Worm (Caenorhabditis elegans) whole organism, young adult: ENCODE results near the gene clh-4.

Experiments
- B0261.1 ChIP-seq: sonication (generic microtip); optimal IDR thresholded peaks from 2 replicates; lab custom pipeline; 2016; ENCODE audit warnings: mild to moderate bottlenecking, missing genetic modification characterization, moderate library complexity, missing compliant biosample characterization
- B0336.3 ChIP-seq: fragments of 200-800 bp; sonication (Bioruptor generic); IDR thresholded peaks from 2 replicates; pipeline ENCODE4 v1.3.6; 2022; ENCODE audit warnings: missing genetic modification characterization, missing compliant biosample characterization
- F33H1.4 ChIP-seq: fragments of 200-800 bp; sonication (Bioruptor generic); IDR thresholded peaks from 2 replicates; pipeline ENCODE4 v1.3.6; 2022; ENCODE audit warnings: missing genetic modification reagents, missing genetic modification characterization, missing compliant biosample characterization
- F39B2.1 ChIP-seq: fragments of 200-800 bp; sonication (Bioruptor generic); IDR thresholded peaks from 2 replicates; pipeline ENCODE4 v1.3.6; 2022; ENCODE audit warnings: missing genetic modification reagents, missing genetic modification characterization, missing compliant biosample characterization
- F49E8.2 ChIP-seq: sonication (generic microtip); optimal IDR thresholded peaks from 3 replicates; lab custom pipeline; 2017; ENCODE audit warnings: missing genetic modification characterization, mild to moderate bottlenecking, missing compliant biosample characterization, antibody characterized with exemption, moderate library complexity; ENCODE audit not compliant: insufficient read depth
- F55B11.4 ChIP-seq: sonication (generic microtip); optimal IDR thresholded peaks from 2 replicates; lab custom pipeline; 2016; ENCODE audit warnings: missing compliant biosample characterization, missing genetic modification characterization, borderline replicate concordance; ENCODE audit not compliant: insufficient read depth
- F57A8.1 ChIP-seq: fragments of 200-800 bp; sonication (Bioruptor generic); optimal IDR thresholded peaks from 2 replicates; lab custom pipeline; 2018; ENCODE audit warnings: mild to moderate bottlenecking, missing genetic modification characterization, moderate library complexity, missing compliant biosample characterization
- K12H6.12 ChIP-seq: fragments of 200-800 bp; sonication (Bioruptor generic); optimal IDR thresholded peaks from 2 replicates; lab custom pipeline; 2018; ENCODE audit warnings: mild to moderate bottlenecking, missing genetic modification characterization, missing compliant biosample characterization
- T26A5.8 ChIP-seq: sonication (generic microtip); optimal IDR thresholded peaks from 2 replicates; lab custom pipeline; 2016; ENCODE audit warnings: missing genetic modification characterization, missing compliant biosample characterization
- Y53F4B.3 ChIP-seq: fragments of 200-800 bp; sonication (Bioruptor generic); IDR thresholded peaks from 2 replicates; pipeline ENCODE4 v1.3.6; 2022; ENCODE audit warnings: missing genetic modification reagents, missing genetic modification characterization, missing compliant biosample characterization
- Y53G8AR.9 ChIP-seq: fragments of 200-800 bp; sonication (Bioruptor generic); conservative IDR thresholded peaks from 2 replicates; pipeline ENCODE4 v1.3.6; 2022; ENCODE audit warnings: missing genetic modification reagents, missing genetic modification characterization, missing compliant biosample characterization
- Y79H2A.3 ChIP-seq: fragments of 200-800 bp; sonication (Bioruptor generic); conservative IDR thresholded peaks from 2 replicates; pipeline ENCODE4 v1.3.6; 2022; ENCODE audit warnings: missing genetic modification reagents, missing genetic modification characterization, missing compliant biosample characterization
- ama-1 ChIP-seq, 3 experiments: fragments of 150-350 bp in 1 of 3; sonication (generic microtip) in 2 of 3; optimal IDR thresholded peaks; 2 replicates each; lab custom pipeline; 2014 to 2018; ENCODE audit warnings: missing biosample characterization in 2 of 3, missing genetic modification characterization in 2 of 3, missing genetic modification reagents in 2 of 3
- aptf-2 ChIP-seq: fragments of 200-800 bp; sonication (Bioruptor generic); conservative IDR thresholded peaks from 2 replicates; pipeline ENCODE4 v1.3.6; 2022; ENCODE audit warnings: missing genetic modification reagents, missing genetic modification characterization, missing compliant biosample characterization
- atf-7 ChIP-seq: sonication (generic microtip); optimal IDR thresholded peaks from 2 replicates; lab custom pipeline; 2017; ENCODE audit warnings: mild to moderate bottlenecking, missing genetic modification characterization, missing compliant biosample characterization
- athp-1 ChIP-seq: sonication (generic microtip); optimal IDR thresholded peaks from 2 replicates; lab custom pipeline; 2017; ENCODE audit warnings: mild to moderate bottlenecking, missing genetic modification characterization, missing compliant biosample characterization
- attf-5 ChIP-seq: fragments of 200-800 bp; sonication (Bioruptor generic); optimal IDR thresholded peaks from 2 replicates; lab custom pipeline; 2018; ENCODE audit warnings: mild to moderate bottlenecking, missing genetic modification characterization, missing compliant biosample characterization
- cebp-1 ChIP-seq, 2 experiments: fragments of 200-800 bp in 1 of 2; sonication (Bioruptor generic) in 1 of 2; sonication (generic microtip) in 1 of 2; IDR thresholded peaks in 1 of 2; optimal IDR thresholded peaks in 1 of 2; 2 replicates each; pipeline versions ENCODE4 v1.3.6 to Lab custom; 2017 to 2022; ENCODE audit warnings: missing compliant biosample characterization in 2 of 2, missing genetic modification characterization in 2 of 2, mild to moderate bottlenecking in 1 of 2, missing genetic modification reagents in 1 of 2, moderate library complexity in 1 of 2
- ceh-100 ChIP-seq: fragments of 200-800 bp; sonication (Bioruptor generic); IDR thresholded peaks from 2 replicates; pipeline ENCODE4 v1.3.6; 2022; ENCODE audit warnings: missing genetic modification reagents, missing genetic modification characterization, missing compliant biosample characterization
- ceh-27 ChIP-seq: fragments of 200-800 bp; sonication (Bioruptor generic); optimal IDR thresholded peaks from 2 replicates; lab custom pipeline; 2018; ENCODE audit warnings: mild to moderate bottlenecking, missing genetic modification characterization, moderate library complexity, missing compliant biosample characterization
- ceh-40 ChIP-seq: fragments of 200-800 bp; sonication (Bioruptor generic); IDR thresholded peaks from 2 replicates; pipeline ENCODE4 v1.3.6; 2022; ENCODE audit warnings: missing genetic modification characterization, missing compliant biosample characterization
- ceh-79 ChIP-seq: sonication (generic microtip); optimal IDR thresholded peaks from 2 replicates; lab custom pipeline; 2017; ENCODE audit warnings: mild to moderate bottlenecking, missing genetic modification characterization, missing compliant biosample characterization
- dpff-1 ChIP-seq: sonication (generic microtip); optimal IDR thresholded peaks from 2 replicates; lab custom pipeline; 2017; ENCODE audit warnings: mild to moderate bottlenecking, missing genetic modification characterization, missing compliant biosample characterization
- egl-18 ChIP-seq: fragments of 200-800 bp; sonication (Bioruptor generic); IDR thresholded peaks from 2 replicates; pipeline ENCODE4 v1.3.6; 2022; ENCODE audit warnings: missing genetic modification reagents, missing genetic modification characterization, missing compliant biosample characterization
- ekl-4 ChIP-seq: fragments of 200-800 bp; sonication (Bioruptor generic); IDR thresholded peaks from 2 replicates; pipeline ENCODE4 v1.3.6; 2022; ENCODE audit warnings: missing genetic modification reagents, missing genetic modification characterization, missing compliant biosample characterization
- gei-17 ChIP-seq: fragments of 200-800 bp; sonication (Bioruptor generic); optimal IDR thresholded peaks from 2 replicates; lab custom pipeline; 2018; ENCODE audit warnings: mild to moderate bottlenecking, missing genetic modification characterization, missing compliant biosample characterization
- hrde-1 ChIP-seq: sonication (generic microtip); optimal IDR thresholded peaks from 2 replicates; lab custom pipeline; 2016; ENCODE audit warnings: missing genetic modification characterization, mild to moderate bottlenecking, missing compliant biosample characterization, moderate library complexity, missing genotype, missing genetic modification reagents, borderline replicate concordance
- let-526 ChIP-seq: fragments of 200-800 bp; sonication (Bioruptor generic); IDR thresholded peaks from 2 replicates; pipeline ENCODE4 v1.3.6; 2022; ENCODE audit warnings: missing genetic modification reagents, missing genetic modification characterization, missing compliant biosample characterization
- lin-35 ChIP-seq, 3 experiments: fragments of 150-350 bp in 2 of 3; sonication (generic microtip) in 1 of 3; optimal IDR thresholded peaks; 2 replicates each; lab custom pipeline; 2014 to 2018; ENCODE audit warnings: missing biosample characterization in 3 of 3, missing genetic modification characterization in 3 of 3, missing genetic modification reagents in 3 of 3
- mcd-1 ChIP-seq: fragments of 200-800 bp; sonication (Bioruptor generic); IDR thresholded peaks from 2 replicates; pipeline ENCODE4 v1.3.6; 2022; ENCODE audit warnings: missing genetic modification reagents, missing genetic modification characterization, missing compliant biosample characterization
- nfya-2 ChIP-seq: fragments of 200-800 bp; sonication (Bioruptor generic); IDR thresholded peaks from 2 replicates; pipeline ENCODE4 v1.3.6; 2022; ENCODE audit warnings: missing genetic modification reagents, missing genetic modification characterization, missing compliant biosample characterization
- nfyb-1 ChIP-seq: fragments of 200-800 bp; sonication (Bioruptor generic); IDR thresholded peaks from 2 replicates; pipeline ENCODE4 v1.3.6; 2022; ENCODE audit warnings: missing genetic modification reagents, missing genetic modification characterization, missing compliant biosample characterization
- nhr-120 ChIP-seq: fragments of 200-800 bp; sonication (Bioruptor generic); IDR thresholded peaks from 2 replicates; pipeline ENCODE4 v1.3.6; 2022; ENCODE audit warnings: missing genetic modification characterization, missing compliant biosample characterization
- nhr-27 ChIP-seq: fragments of 200-800 bp; sonication (Bioruptor generic); optimal IDR thresholded peaks from 2 replicates; lab custom pipeline; 2018; ENCODE audit warnings: mild to moderate bottlenecking, missing genetic modification characterization, moderate library complexity, missing compliant biosample characterization
- nhr-90 ChIP-seq: sonication (generic microtip); optimal IDR thresholded peaks from 2 replicates; lab custom pipeline; 2016; ENCODE audit warnings: missing genotype, mild to moderate bottlenecking, missing genetic modification characterization, missing compliant biosample characterization
- rec-8 ChIP-seq, 2 experiments: sonication (generic microtip); optimal IDR thresholded peaks; 2 replicates each; lab custom pipeline; 2016; ENCODE audit warnings: mild to moderate bottlenecking in 2 of 2, missing genetic modification characterization in 2 of 2, missing genetic modification reagents in 2 of 2, missing genotype in 2 of 2, missing biosample characterization in 1 of 2, missing compliant biosample characterization in 1 of 2, moderate library complexity in 1 of 2
- sdz-38 ChIP-seq: sonication (generic microtip); optimal IDR thresholded peaks from 2 replicates; lab custom pipeline; 2016; ENCODE audit warnings: missing genotype, missing genetic modification characterization, missing compliant biosample characterization
- sea-2 ChIP-seq: fragments of 200-800 bp; sonication (Bioruptor generic); IDR thresholded peaks from 2 replicates; pipeline ENCODE4 v1.3.6; 2022; ENCODE audit warnings: missing genetic modification characterization, missing compliant biosample characterization
- somi-1 ChIP-seq: fragments of 200-800 bp; sonication (Bioruptor generic); optimal IDR thresholded peaks from 2 replicates; lab custom pipeline; 2018; ENCODE audit warnings: mild to moderate bottlenecking, missing genetic modification characterization, missing compliant biosample characterization
- tlf-1 ChIP-seq: fragments of 200-800 bp; sonication (Bioruptor generic); optimal IDR thresholded peaks from 2 replicates; lab custom pipeline; 2018; ENCODE audit warnings: mild to moderate bottlenecking, missing genetic modification characterization, missing compliant biosample characterization
- unc-62 ChIP-seq: fragments of 150-350 bp; optimal IDR thresholded peaks from 2 replicates; lab custom pipeline; 2014; ENCODE audit warnings: missing biosample characterization, missing genetic modification reagents, missing genetic modification characterization
- zim-3 ChIP-seq: sonication (generic microtip); optimal IDR thresholded peaks from 2 replicates; lab custom pipeline; 2017; ENCODE audit warnings: mild to moderate bottlenecking, missing genetic modification characterization, moderate library complexity, missing compliant biosample characterization
- ztf-6 ChIP-seq: fragments of 200-800 bp; sonication (Bioruptor generic); IDR thresholded peaks from 2 replicates; pipeline ENCODE4 v1.3.6; 2022; ENCODE audit warnings: missing genetic modification reagents, missing genetic modification characterization, missing compliant biosample characterization

clh-4 gene

ce11 chrX:4146798-4147543 lies 46.6 kb upstream of the clh-4 start:
- no peak for TF ChIP-seq Y53F4B.3 (GFP tag; lab: Robert Waterston, UW)
- no peak for TF ChIP-seq somi-1 (GFP tag; lab: Kevin White, UChicago)
- TF ChIP-seq ceh-27 (GFP tag; lab: Kevin White, UChicago), result no peak
- TF ChIP-seq mcd-1 (GFP tag; lab: Robert Waterston, UW), result no peak
- no peak for TF ChIP-seq nfya-2 (GFP tag; lab: Robert Waterston, UW)
- TF ChIP-seq tlf-1, result no peak
- TF ChIP-seq gei-17, result no peak
- peak; percentile 4; the same call in 1 of the 2 replicates for TF ChIP-seq B0336.3
- peak; percentile 12; the same call in 1 of the 2 replicates for TF ChIP-seq ceh-100 (GFP tag; lab: Robert Waterston, UW)
- peak; percentile 71 for TF ChIP-seq ama-1 (optimal IDR thresholded peaks at IDR 0.05; lab: Kevin White, UChicago)
- TF ChIP-seq ama-1 (GFP tag; optimal IDR thresholded peaks at IDR 0.05; lab: Kevin White, UChicago), result peak in 1 of 2 experiments; percentile 36
- no peak for TF ChIP-seq nfyb-1 (GFP tag; lab: Robert Waterston, UW)
- TF ChIP-seq nhr-27 (tag; lab: Kevin White, UChicago), result no peak
- TF ChIP-seq T26A5.8, result no peak
- TF ChIP-seq egl-18, result no peak
- TF ChIP-seq lin-35 (GFP tag; optimal IDR thresholded peaks at IDR 0.05; lab: Kevin White, UChicago), result peak in 1 of 3 experiments; percentile 8
- no peak for TF ChIP-seq dpff-1 (tag; lab: Kevin White, UChicago)
- no peak for TF ChIP-seq F39B2.1 (GFP tag; lab: Robert Waterston, UW)
- no peak for TF ChIP-seq ztf-6 (GFP tag; lab: Robert Waterston, UW)
- TF ChIP-seq Y53G8AR.9 (GFP tag; lab: Robert Waterston, UW), result peak; percentile 7; the same call in 1 of the 2 replicates
- TF ChIP-seq ceh-79 (tag; lab: Kevin White, UChicago), result no peak
- TF ChIP-seq attf-5 (GFP tag; lab: Kevin White, UChicago), result no peak

ce11 chrX:4146046-4146445 lies 45.7 kb upstream of the clh-4 start:
- TF ChIP-seq F57A8.1 (GFP tag; lab: Kevin White, UChicago) (no peak), zim-3 (peak; percentile 31), ekl-4 (GFP tag; lab: Robert Waterston, UW) (no peak; the same call in 1 of the 2 replicates), B0261.1 (no peak), let-526 (GFP tag; lab: Robert Waterston, UW) (0 out of 2 replicates have a peak, but pooled peaks have one; percentile 4), rec-8 (tag; optimal IDR thresholded peaks at IDR 0.05; lab: Kevin White, UChicago) (no peak), sea-2 (GFP tag; lab: Robert Waterston, UW) (no peak), Y79H2A.3 (GFP tag; lab: Robert Waterston, UW) (peak; percentile 54; the same call in 1 of the 2 replicates), K12H6.12 (no peak), ceh-40 (0 out of 2 replicates have a peak, but pooled peaks have one; percentile 4)

ce11 chrX:4145051-4145826 lies 44.9 kb upstream of the clh-4 start:
- TF ChIP-seq let-526 (GFP tag; lab: Robert Waterston, UW) (no peak), aptf-2 (GFP tag; lab: Robert Waterston, UW) (no peak), unc-62 (GFP tag; lab: Kevin White, UChicago) (no peak), atf-7 (tag; lab: Kevin White, UChicago) (peak; percentile 57), B0336.3 (no peak), F33H1.4 (GFP tag; lab: Robert Waterston, UW) (no peak), nhr-120 (0 out of 2 replicates have a peak, but pooled peaks have one; percentile 45), F49E8.2 (tag; lab: Kevin White, UChicago) (no peak), hrde-1 (tag; lab: Kevin White, UChicago) (no peak), F55B11.4 (tag; lab: Kevin White, UChicago) (no peak), athp-1 (tag; lab: Kevin White, UChicago) (no peak), nhr-90 (tag; lab: Kevin White, UChicago) (peak; percentile 7), cebp-1 (GFP tag; IDR thresholded peaks at IDR 0.05; lab: Robert Waterston, UW) (no peak), cebp-1 (tag; optimal IDR thresholded peaks at IDR 0.05; lab: Kevin White, UChicago) (peak; percentile 76), sdz-38 (tag; lab: Kevin White, UChicago) (no peak)
